Worm (Caenorhabditis elegans) whole organism, L1 larva: ENCODE data around the gene C10A4.6.

Experiments
- lin-15B ChIP-seq: fragments of 150-350 bp; sonication (generic microtip); optimal IDR thresholded peaks from 3 replicates; lab custom pipeline; 2014; ENCODE audit warnings: missing biosample characterization, missing genetic modification characterization
- nhr-237 ChIP-seq: fragments of 150-350 bp; optimal IDR thresholded peaks from 2 replicates; lab custom pipeline; 2014; ENCODE audit warnings: missing biosample characterization, missing genetic modification characterization
- nhr-77 ChIP-seq: fragments of 150-350 bp; optimal IDR thresholded peaks from 2 replicates; lab custom pipeline; 2014; ENCODE audit warnings: missing biosample characterization, missing genetic modification characterization

ce11 chrX:7405393-7405792, 15.0 kb downstream of the C10A4.6 start, which contains the start of gene C10A4.3:
- TF ChIP-seq lin-15B (tag; lab: Kevin White, UChicago) (no peak), nhr-77 (no peak), nhr-237 (tag; lab: Kevin White, UChicago) (no peak)
